Worm (Caenorhabditis elegans): ENCODE measurements around the gene nspd-5.
A peak's percentile ranks its signal among the peaks of the same experiment; 100 is the strongest.
"Not testable (repeated sequence)": the region's sequence is repeated elsewhere in the genome, so short reads cannot be mapped to it uniquely, and the experiment has no call there.

nspd-5 gene

ce11 chrII:4904277-4904676 lies 44.1 kb upstream of the nspd-5 start (continued):
- TF ChIP-seq unc-62 (GFP tag; optimal IDR thresholded peaks at IDR 0.05 in 1 of 2) = peak in 1 of 2 experiments; percentile 98
- no peak for TF ChIP-seq unc-62 (tag; optimal IDR thresholded peaks at IDR 0.05)
- no peak for TF ChIP-seq skn-1 (tag; optimal IDR thresholded peaks at IDR 0.05)
- peak; percentile 41 for TF ChIP-seq nhr-6 (tag; optimal IDR thresholded peaks at IDR 0.05)
- peak; percentile 73 for TF ChIP-seq nhr-28 (tag; optimal IDR thresholded peaks at IDR 0.05)
- no peak for TF ChIP-seq lir-3 (tag; optimal IDR thresholded peaks at IDR 0.05)
- TF ChIP-seq mes-2 (tag; optimal IDR thresholded peaks at IDR 0.05; ENCODE audit: poor library complexity, severe bottlenecking) = peak; percentile 79
- TF ChIP-seq lin-38 (GFP tag; IDR thresholded peaks at IDR 0.05) = peak; percentile 74
- no peak for TF ChIP-seq aly-2 (tag; optimal IDR thresholded peaks at IDR 0.05)
- TF ChIP-seq ceh-20 (GFP tag; IDR thresholded peaks at IDR 0.05) = peak; percentile 66; the same call in 1 of the 2 replicates
- 0 out of 2 replicates have a peak, but pooled peaks have one; percentile 37 for TF ChIP-seq T26A8.4 (GFP tag; IDR thresholded peaks at IDR 0.05)
- peak; percentile 64 for TF ChIP-seq unc-130 (GFP tag; optimal IDR thresholded peaks at IDR 0.05)
- no peak for TF ChIP-seq nhr-42 (GFP tag; IDR thresholded peaks at IDR 0.05)
- TF ChIP-seq ces-1 (GFP tag; optimal IDR thresholded peaks at IDR 0.05) = peak; percentile 9
- no peak for TF ChIP-seq nhr-41 (GFP tag; IDR thresholded peaks at IDR 0.05)
- TF ChIP-seq lsy-2 (tag; optimal IDR thresholded peaks at IDR 0.05) = peak; percentile 16 to 84
- TF ChIP-seq hmg-1.1 (GFP tag; IDR thresholded peaks at IDR 0.05) = peak; percentile 79
- no peak for TF ChIP-seq snpc-1.2 (GFP tag; IDR thresholded peaks at IDR 0.05)
- TF ChIP-seq dmd-6 (GFP tag; IDR thresholded peaks at IDR 0.05) = peak; percentile 66
- peak; percentile 60 for TF ChIP-seq lin-13 (GFP tag; optimal IDR thresholded peaks at IDR 0.05)
- 0 out of 2 replicates have a peak, but pooled peaks have one; percentile 37 for TF ChIP-seq php-3 (GFP tag; IDR thresholded peaks at IDR 0.05)
- TF ChIP-seq Y48G9A.11 (GFP tag; IDR thresholded peaks at IDR 0.05) = no peak
- no peak for TF ChIP-seq mxl-2 (GFP tag; conservative IDR thresholded peaks at IDR 0.05)
- peak; percentile 7 for TF ChIP-seq snpc-4 (tag; optimal IDR thresholded peaks at IDR 0.05)
- TF ChIP-seq lin-15B (tag; optimal IDR thresholded peaks at IDR 0.05) = no peak
- peak; percentile 83 for TF ChIP-seq hlh-11 (tag; optimal IDR thresholded peaks at IDR 0.05)
- TF ChIP-seq fkh-10 (GFP tag; optimal IDR thresholded peaks at IDR 0.05) = peak; percentile 33
- TF ChIP-seq Y105C5A.15 (GFP tag; IDR thresholded peaks at IDR 0.05) = no peak
- peak in 1 of 2 experiments; percentile 67 for TF ChIP-seq hif-1 (tag; optimal IDR thresholded peaks at IDR 0.05)

- not testable (repeated sequence) for TF ChIP-seq daf-19 (GFP tag; conservative IDR thresholded peaks at IDR 0.05); dmd-9 (GFP tag; IDR thresholded peaks at IDR 0.05); F49E8.2 (tag; optimal IDR thresholded peaks at IDR 0.05; ENCODE audit: borderline replicate concordance)
Measured at ce11 chrII:4903696-4904095, 43.5 kb upstream of the nspd-5 start, which contains the start of gene sgt-1. TSS of gene sgt-1 (minus strand) at chrII:4903796.

- TF ChIP-seq ZK337.2 (GFP tag; IDR thresholded peaks at IDR 0.05) (no peak), snpc-1.2 (GFP tag; IDR thresholded peaks at IDR 0.05) (no peak), mep-1 (tag; optimal IDR thresholded peaks at IDR 0.05) (peak; percentile 70), pqm-1 (tag; optimal IDR thresholded peaks at IDR 0.05) (no peak), fkh-10 (GFP tag; optimal IDR thresholded peaks at IDR 0.05) (no peak), zfp-2 (tag; optimal IDR thresholded peaks at IDR 0.05) (no peak), F37D6.2 (tag; optimal IDR thresholded peaks at IDR 0.05) (no peak), lin-29 (GFP tag; IDR thresholded peaks at IDR 0.05) (no peak), mdl-1 (tag; optimal IDR thresholded peaks at IDR 0.05) (no peak), egl-27 (tag; optimal IDR thresholded peaks at IDR 0.05) (no peak), nhr-11 (tag; optimal IDR thresholded peaks at IDR 0.05) (no peak), hlh-30 (tag; optimal IDR thresholded peaks at IDR 0.05; ENCODE audit: insufficient read depth) (peak; percentile 43), set-16 (GFP tag; IDR thresholded peaks at IDR 0.05) (no peak), nhr-102 (tag; optimal IDR thresholded peaks at IDR 0.05) (peak; percentile 16), ztf-11 (tag; optimal IDR thresholded peaks at IDR 0.05) (no peak), gei-8 (GFP tag; optimal IDR thresholded peaks at IDR 0.05) (no peak), fos-1 (tag; optimal IDR thresholded peaks at IDR 0.05) (no peak), rbr-2 (tag; optimal IDR thresholded peaks at IDR 0.05) (peak; percentile 27), ceh-44 (GFP tag; IDR thresholded peaks at IDR 0.05) (no peak), D1046.2 (GFP tag; IDR thresholded peaks at IDR 0.05) (no peak), vab-7 (GFP tag; IDR thresholded peaks at IDR 0.05) (no peak)
Measured at ce11 chrII:4902035-4902434, 41.9 kb upstream of the nspd-5 start, which contains the start of gene R05F9.9. TSS of gene R05F9.9 (minus strand) at chrII:4902100.
